Worm (Caenorhabditis elegans) whole organism, early embryonic: Measurements from ENCODE around the gene srz-102.

Source experiments
- B0310.2 ChIP-seq: sonication (generic microtip); optimal IDR thresholded peaks from 2 replicates; lab custom pipeline; 2016; ENCODE audit warnings: mild to moderate bottlenecking, missing genetic modification characterization, missing compliant biosample characterization
- F13C5.2 ChIP-seq: sonication (generic microtip); optimal IDR thresholded peaks from 2 replicates; lab custom pipeline; 2017; ENCODE audit warnings: mild to moderate bottlenecking, missing genetic modification characterization, inconsistent platforms, missing compliant biosample characterization
- aly-1 ChIP-seq: sonication (generic microtip); optimal IDR thresholded peaks from 2 replicates; lab custom pipeline; 2016; ENCODE audit warnings: missing genetic modification characterization, missing compliant biosample characterization
- ama-1 ChIP-seq: fragments of 150-350 bp; optimal IDR thresholded peaks from 2 replicates; lab custom pipeline; 2014
- ceh-13 ChIP-seq: fragments of 200-800 bp; sonication (Bioruptor generic); optimal IDR thresholded peaks from 2 replicates; lab custom pipeline; 2018; ENCODE audit warnings: mild to moderate bottlenecking, missing genetic modification characterization, missing compliant biosample characterization
- ceh-36 ChIP-seq: sonication (generic microtip); optimal IDR thresholded peaks from 2 replicates; lab custom pipeline; 2016; ENCODE audit warnings: missing genetic modification characterization, inconsistent platforms, missing compliant biosample characterization
- ets-7 ChIP-seq: sonication (generic microtip); optimal IDR thresholded peaks from 2 replicates; lab custom pipeline; 2016; ENCODE audit warnings: missing genotype, missing genetic modification characterization, missing compliant biosample characterization
- flt-1 ChIP-seq: fragments of 200-800 bp; sonication (Bioruptor generic); IDR thresholded peaks from 2 replicates; pipeline ENCODE4 v1.3.6; 2022; ENCODE audit warnings: missing genetic modification characterization, missing compliant biosample characterization
- hmbx-1 ChIP-seq: sonication (generic microtip); optimal IDR thresholded peaks from 2 replicates; lab custom pipeline; 2016; ENCODE audit warnings: mild to moderate bottlenecking, missing genetic modification characterization, missing compliant biosample characterization
- hmg-4 ChIP-seq: fragments of 200-800 bp; sonication (Bioruptor generic); optimal IDR thresholded peaks from 2 replicates; lab custom pipeline; 2018; ENCODE audit warnings: mild to moderate bottlenecking, missing genetic modification characterization, missing compliant biosample characterization
- hnd-1 ChIP-seq: sonication (generic microtip); optimal IDR thresholded peaks from 2 replicates; lab custom pipeline; 2016; ENCODE audit warnings: missing genetic modification characterization, missing compliant biosample characterization
- pes-1 ChIP-seq: fragments of 200-800 bp; sonication (Bioruptor generic); IDR thresholded peaks from 2 replicates; pipeline ENCODE4 v1.3.6; 2022; ENCODE audit warnings: missing genetic modification reagents, missing genetic modification characterization, missing compliant biosample characterization
- scrt-1 ChIP-seq: fragments of 200-800 bp; sonication (Bioruptor generic); IDR thresholded peaks from 2 replicates; pipeline ENCODE4 v1.3.6; 2022; ENCODE audit warnings: missing genetic modification characterization, missing compliant biosample characterization
- sea-1 ChIP-seq: fragments of 200-800 bp; sonication (Bioruptor generic); conservative IDR thresholded peaks from 2 replicates; pipeline ENCODE4 v1.3.6; 2022; ENCODE audit warnings: missing genetic modification characterization, missing compliant biosample characterization
- tbx-11 ChIP-seq: fragments of 200-800 bp; sonication (Bioruptor generic); IDR thresholded peaks from 2 replicates; pipeline ENCODE4 v1.3.6; 2022; ENCODE audit warnings: missing genetic modification characterization, missing compliant biosample characterization
- tbx-37 ChIP-seq: fragments of 200-800 bp; sonication (Bioruptor generic); conservative IDR thresholded peaks from 2 replicates; pipeline ENCODE4 v1.3.6; 2022; ENCODE audit warnings: missing genetic modification reagents, missing genetic modification characterization, missing compliant biosample characterization
- tra-4 ChIP-seq: sonication (generic microtip); optimal IDR thresholded peaks from 2 replicates; lab custom pipeline; 2017; ENCODE audit warnings: missing genetic modification characterization, missing compliant biosample characterization

The srz-102 gene

DNA sequence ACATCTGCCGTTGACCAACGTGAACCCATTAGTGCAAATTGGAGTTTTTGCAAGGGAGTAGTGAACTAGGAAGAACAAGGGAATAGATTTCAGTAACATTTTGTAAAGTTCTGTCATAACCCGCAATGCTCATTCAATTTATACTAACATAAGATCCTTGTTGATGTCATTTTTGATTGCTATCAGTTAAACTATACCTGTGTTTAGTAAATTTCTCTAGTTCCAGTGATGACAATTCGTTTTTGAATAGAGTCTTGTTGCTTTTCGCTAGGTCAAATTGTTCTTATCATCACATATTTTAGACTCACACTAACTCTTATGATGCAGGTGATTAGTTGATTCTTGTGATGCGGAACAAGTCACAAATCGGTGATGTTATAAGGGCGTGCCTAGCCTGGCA is 19.2 kb downstream of the srz-102 start, which contains the start of gene clec-9:
TSS of gene clec-9 (minus strand) at position 101 of the 400 bp plus-strand sequence.
- no peak for TF ChIP-seq ceh-36

DNA sequence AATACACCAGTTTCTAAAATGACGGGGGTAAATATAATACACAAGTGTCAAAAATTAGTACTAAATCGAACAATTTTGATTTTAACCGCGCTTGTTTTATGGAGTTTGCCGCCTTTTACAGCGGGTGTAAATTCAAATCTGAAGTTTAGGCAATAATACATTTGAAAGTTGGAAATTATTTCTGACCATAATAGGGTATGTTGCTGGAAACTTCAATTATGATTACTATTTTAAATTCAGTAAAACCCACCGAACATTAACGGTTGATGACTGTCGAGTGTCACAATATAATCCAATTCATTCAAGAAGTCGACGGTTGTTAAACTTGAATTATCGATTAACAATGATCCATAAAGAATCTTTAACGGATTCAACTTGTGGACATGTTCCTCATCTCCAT is 26.5 kb downstream of the srz-102 start:
- TF ChIP-seq hnd-1 (no peak), tra-4 (tag; lab: Kevin White, UChicago) (no peak), scrt-1 (GFP tag; lab: Robert Waterston, UW) (no peak), hmbx-1 (no peak), hmg-4 (no peak), sea-1 (GFP tag; lab: Robert Waterston, UW) (no peak), tbx-37 (GFP tag; lab: Robert Waterston, UW) (no peak), pes-1 (GFP tag; lab: Robert Waterston, UW) (no peak), ceh-36 (no peak), flt-1 (GFP tag; lab: Robert Waterston, UW) (no peak)

DNA sequence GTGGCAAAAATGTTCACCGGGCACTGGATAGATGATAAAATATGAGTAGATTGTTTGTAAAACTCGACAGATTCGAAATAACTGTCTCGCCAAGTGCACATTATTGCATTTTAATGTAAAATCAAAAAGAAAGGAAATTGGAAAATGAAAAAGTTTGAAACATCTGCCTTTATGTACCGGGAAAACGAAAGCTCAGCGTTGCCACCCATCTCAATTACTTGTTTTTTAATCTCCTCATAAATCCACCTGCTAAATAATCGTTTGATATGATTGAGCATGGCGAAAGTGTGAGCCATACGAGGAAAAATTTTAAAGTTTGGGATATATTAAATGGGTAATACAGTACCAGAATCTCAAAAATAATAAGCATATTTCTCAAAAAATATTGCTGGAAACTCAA is 29.2 kb downstream of the srz-102 start, which contains the start of gene srh-137:
TSS of gene srh-137 (minus strand) at position 101 of the 400 bp plus-strand sequence.
- TF ChIP-seq scrt-1 (GFP tag; lab: Robert Waterston, UW), result no peak
- TF ChIP-seq hmg-4, result no peak
- TF ChIP-seq hmbx-1, result no peak

DNA sequence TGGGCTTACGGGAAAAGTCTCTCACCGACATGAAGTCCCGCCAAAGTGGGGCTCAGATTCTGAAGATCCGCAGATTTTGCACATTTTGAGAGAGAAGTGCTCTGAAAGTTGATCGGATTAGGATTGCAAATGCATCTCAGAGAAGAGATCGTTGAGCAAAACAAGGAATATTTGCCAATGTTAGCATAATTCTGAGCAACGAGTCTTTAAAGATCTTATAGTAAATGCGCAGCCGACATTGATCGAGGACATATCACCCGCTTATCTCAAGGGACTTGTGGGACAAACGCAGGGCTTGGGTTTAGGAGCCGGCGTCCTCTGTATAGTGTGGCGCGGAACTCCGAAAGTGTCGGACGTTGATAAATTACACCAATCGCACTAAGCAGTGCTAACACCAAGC is 36.4 kb downstream of the srz-102 start, which contains the start of gene nhr-112:
TSS of gene nhr-112 (minus strand) at position 101 of the 400 bp plus-strand sequence.
- no peak for TF ChIP-seq ceh-36
- TF ChIP-seq pes-1 (GFP tag; lab: Robert Waterston, UW), result no peak
- no peak for TF ChIP-seq tbx-11 (GFP tag; lab: Robert Waterston, UW)
- TF ChIP-seq hnd-1, result no peak
- TF ChIP-seq flt-1 (GFP tag; lab: Robert Waterston, UW), result no peak
- no peak for TF ChIP-seq sea-1 (GFP tag; lab: Robert Waterston, UW)
- TF ChIP-seq hmg-4, result no peak
- no peak for TF ChIP-seq ceh-13 (GFP tag; lab: Kevin White, UChicago)
- TF ChIP-seq tbx-37 (GFP tag; lab: Robert Waterston, UW), result no peak
- no peak for TF ChIP-seq F13C5.2 (tag; lab: Kevin White, UChicago)
- no peak for TF ChIP-seq hmbx-1
- no peak for TF ChIP-seq ama-1
- TF ChIP-seq tra-4 (tag; lab: Kevin White, UChicago), result no peak
- TF ChIP-seq scrt-1 (GFP tag; lab: Robert Waterston, UW), result no peak

DNA sequence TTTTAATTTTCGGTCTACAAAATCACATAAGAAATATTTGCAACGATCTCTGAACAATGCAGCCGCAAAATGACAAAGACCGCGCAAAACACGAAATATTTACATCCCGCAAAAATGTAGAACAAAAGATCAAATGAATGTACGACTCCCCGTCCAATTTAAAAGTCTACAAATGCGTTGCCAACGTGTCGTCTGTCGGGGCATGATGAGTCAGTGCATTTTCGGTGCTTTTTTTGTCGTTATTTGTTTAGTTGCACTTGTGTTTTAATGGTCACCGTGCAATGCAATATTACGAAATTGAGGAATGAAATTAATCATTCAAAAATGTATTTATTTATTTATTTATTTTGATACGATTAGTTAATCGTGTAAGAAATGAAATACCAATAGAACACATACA is 37.2 kb downstream of the srz-102 start:
- TF ChIP-seq ets-7 (tag; lab: Kevin White, UChicago) (no peak), ceh-13 (GFP tag; lab: Kevin White, UChicago) (no peak), tbx-37 (GFP tag; lab: Robert Waterston, UW) (no peak), tra-4 (tag; lab: Kevin White, UChicago) (no peak), hmg-4 (no peak), flt-1 (GFP tag; lab: Robert Waterston, UW) (no peak), sea-1 (GFP tag; lab: Robert Waterston, UW) (no peak), ceh-36 (no peak), F13C5.2 (tag; lab: Kevin White, UChicago) (no peak), scrt-1 (GFP tag; lab: Robert Waterston, UW) (no peak), pes-1 (GFP tag; lab: Robert Waterston, UW) (no peak), hmbx-1 (no peak), B0310.2 (tag; lab: Kevin White, UChicago) (no peak), tbx-11 (GFP tag; lab: Robert Waterston, UW) (no peak), ama-1 (no peak), hnd-1 (no peak)

DNA sequence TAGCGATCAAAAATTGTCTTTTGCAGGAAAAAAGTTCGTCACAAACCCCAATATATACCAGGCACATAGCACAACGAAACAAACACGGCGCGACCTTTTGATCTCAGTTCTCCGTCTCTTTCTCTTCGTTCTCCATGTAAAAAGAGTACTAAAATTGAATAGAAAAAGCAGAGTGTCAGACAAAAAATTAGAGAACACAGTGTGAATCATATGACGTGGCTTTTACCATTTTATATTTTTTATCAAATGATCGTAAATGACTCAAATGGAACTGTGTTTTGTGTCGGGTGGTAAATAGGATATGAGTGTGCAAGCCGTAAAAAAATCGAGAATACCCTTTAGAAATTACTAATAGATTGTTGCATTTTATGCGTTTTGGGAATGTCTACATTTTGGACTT is 38.6 kb downstream of the srz-102 start:
- TF ChIP-seq scrt-1 (GFP tag; lab: Robert Waterston, UW) (no peak), hmbx-1 (no peak), tbx-37 (GFP tag; lab: Robert Waterston, UW) (no peak), hmg-4 (no peak)

DNA sequence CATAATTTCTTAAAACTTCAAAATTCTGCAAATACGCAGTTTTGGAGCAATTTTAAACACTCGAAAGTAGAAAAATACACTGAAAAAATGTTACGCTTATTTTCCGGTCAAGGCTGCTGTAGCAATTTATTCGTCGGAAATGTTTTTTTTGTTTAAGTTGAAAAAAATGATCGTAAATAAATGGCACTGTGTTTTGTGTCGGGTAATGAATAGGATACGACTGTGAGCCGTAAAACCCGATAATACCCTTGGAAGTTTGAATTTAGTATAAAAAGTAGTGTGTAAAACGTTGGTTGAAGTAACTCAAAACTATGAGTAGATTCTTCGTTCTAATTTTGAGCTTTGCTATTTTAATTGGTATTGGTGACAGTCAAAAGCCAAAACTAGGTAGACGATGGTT is 39.6 kb downstream of the srz-102 start, which contains the start of gene T25E12.14:
TSS of gene T25E12.14 (plus strand) at position 301 of the 400 bp plus-strand sequence.
- TF ChIP-seq scrt-1 (GFP tag; lab: Robert Waterston, UW), result no peak
- TF ChIP-seq tra-4 (tag; lab: Kevin White, UChicago), result no peak
- TF ChIP-seq hmg-4, result no peak
- TF ChIP-seq B0310.2 (tag; lab: Kevin White, UChicago), result no peak
- TF ChIP-seq sea-1 (GFP tag; lab: Robert Waterston, UW), result no peak
- TF ChIP-seq tbx-37 (GFP tag; lab: Robert Waterston, UW), result no peak
- no peak for TF ChIP-seq F13C5.2 (tag; lab: Kevin White, UChicago)
- no peak for TF ChIP-seq ceh-13 (GFP tag; lab: Kevin White, UChicago)
- no peak for TF ChIP-seq pes-1 (GFP tag; lab: Robert Waterston, UW)

DNA sequence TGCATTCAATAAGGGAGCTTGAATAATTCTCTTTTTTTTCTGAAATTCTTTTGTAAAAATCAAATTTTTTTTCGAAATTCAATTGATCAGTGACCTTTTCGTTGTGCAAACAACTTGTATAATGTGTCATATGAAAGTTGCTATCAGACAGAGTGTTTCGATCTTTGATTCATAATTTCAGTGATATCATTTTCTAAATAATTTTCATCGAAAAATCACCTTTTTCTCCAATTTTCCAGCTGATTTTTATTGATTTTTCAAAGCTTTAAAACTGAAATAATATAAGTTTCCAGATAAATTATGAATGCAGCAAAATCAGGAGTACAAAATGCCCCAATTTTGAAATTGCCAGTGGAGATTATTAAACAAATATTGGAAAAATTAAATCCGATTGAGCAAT is 41.1 kb downstream of the srz-102 start, which contains the start of gene fbxa-127:
TSS of gene fbxa-127 (plus strand) at position 301 of the 400 bp plus-strand sequence.
- no peak for TF ChIP-seq flt-1 (GFP tag; lab: Robert Waterston, UW)

DNA sequence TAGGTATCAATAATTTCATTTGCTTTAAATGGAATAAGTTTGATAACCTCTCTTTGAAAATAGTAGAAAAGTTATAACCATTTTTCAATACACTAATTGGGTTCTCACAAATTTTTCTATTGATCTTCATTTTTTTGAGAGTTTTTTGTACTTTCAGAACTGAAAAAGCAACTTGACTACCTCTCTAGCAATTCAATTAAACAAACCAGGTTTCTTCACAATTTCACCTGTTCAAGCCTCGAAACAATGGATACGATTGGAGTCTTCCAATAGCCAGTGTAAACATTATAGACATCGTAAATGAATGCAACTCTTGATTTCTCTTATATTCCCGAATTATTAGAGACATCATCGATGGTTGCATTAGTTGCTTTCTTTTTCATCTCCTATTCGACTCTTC is 42.6 kb downstream of the srz-102 start, which contains the start of gene srz-99:
TSS of gene srz-99 (plus strand) at position 301 of the 400 bp plus-strand sequence.
- TF ChIP-seq tbx-11 (GFP tag; lab: Robert Waterston, UW) (no peak), ceh-13 (GFP tag; lab: Kevin White, UChicago) (no peak), scrt-1 (GFP tag; lab: Robert Waterston, UW) (no peak), B0310.2 (tag; lab: Kevin White, UChicago) (no peak), sea-1 (GFP tag; lab: Robert Waterston, UW) (no peak), hmbx-1 (no peak), ama-1 (no peak), tbx-37 (GFP tag; lab: Robert Waterston, UW) (no peak), hnd-1 (no peak), ets-7 (tag; lab: Kevin White, UChicago) (no peak), aly-1 (tag; lab: Kevin White, UChicago) (no peak), flt-1 (GFP tag; lab: Robert Waterston, UW) (no peak), F13C5.2 (tag; lab: Kevin White, UChicago) (no peak), pes-1 (GFP tag; lab: Robert Waterston, UW) (no peak), ceh-36 (no peak), tra-4 (tag; lab: Kevin White, UChicago) (no peak)
